Worm (Caenorhabditis elegans) whole organism, late embryonic: ENCODE results near the gene srsx-14.

Source experiments
- C08G9.2 ChIP-seq: sonication (generic microtip); optimal IDR thresholded peaks from 2 replicates; lab custom pipeline; 2016; ENCODE audit warnings: mild to moderate bottlenecking, missing genetic modification characterization, moderate library complexity, missing compliant biosample characterization
- F13H6.1 ChIP-seq: sonication (generic microtip); optimal IDR thresholded peaks from 2 replicates; lab custom pipeline; 2016; ENCODE audit warnings: missing genetic modification characterization, missing compliant biosample characterization
- K02D7.2 ChIP-seq: sonication (generic microtip); optimal IDR thresholded peaks from 2 replicates; lab custom pipeline; 2017; ENCODE audit warnings: mild to moderate bottlenecking, missing genetic modification characterization, missing compliant biosample characterization
- T23F11.4 ChIP-seq: fragments of 200-800 bp; sonication (Bioruptor generic); optimal IDR thresholded peaks from 2 replicates; lab custom pipeline; 2018; ENCODE audit warnings: mild to moderate bottlenecking, missing genetic modification characterization, missing compliant biosample characterization
- ahr-1 ChIP-seq: sonication (generic microtip); optimal IDR thresholded peaks from 2 replicates; lab custom pipeline; 2016; ENCODE audit warnings: missing genetic modification characterization, missing compliant biosample characterization
- ama-1 ChIP-seq: fragments of 150-350 bp; optimal IDR thresholded peaks from 2 replicates; lab custom pipeline; 2014
- ceh-19 ChIP-seq: fragments of 200-800 bp; sonication (Bioruptor generic); optimal IDR thresholded peaks from 2 replicates; lab custom pipeline; 2018; ENCODE audit warnings: mild to moderate bottlenecking, missing genetic modification characterization, missing compliant biosample characterization
- ceh-22 ChIP-seq: sonication (generic microtip); optimal IDR thresholded peaks from 2 replicates; lab custom pipeline; 2017; ENCODE audit warnings: missing biosample characterization, missing genetic modification characterization
- ceh-24 ChIP-seq: sonication (generic microtip); optimal IDR thresholded peaks from 2 replicates; lab custom pipeline; 2016; ENCODE audit warnings: mild to moderate bottlenecking, missing genetic modification characterization, missing compliant biosample characterization
- ceh-30 ChIP-seq: fragments of 150-350 bp; optimal IDR thresholded peaks from 2 replicates; lab custom pipeline; 2014; ENCODE audit warnings: missing biosample characterization, missing genetic modification characterization
- ceh-31 ChIP-seq: sonication (generic microtip); optimal IDR thresholded peaks from 2 replicates; lab custom pipeline; 2016; ENCODE audit warnings: missing genetic modification characterization, missing compliant biosample characterization
- ceh-34 ChIP-seq: sonication (generic microtip); optimal IDR thresholded peaks from 2 replicates; lab custom pipeline; 2016; ENCODE audit warnings: mild to moderate bottlenecking, missing genetic modification characterization, missing compliant biosample characterization
- ceh-45 ChIP-seq: fragments of 200-800 bp; sonication (Bioruptor generic); IDR thresholded peaks from 2 replicates; pipeline ENCODE4 v1.3.6; 2022; ENCODE audit warnings: missing genetic modification reagents, missing genetic modification characterization, missing compliant biosample characterization
- ceh-48 ChIP-seq: sonication (generic microtip); optimal IDR thresholded peaks from 2 replicates; lab custom pipeline; 2016; ENCODE audit warnings: missing genetic modification characterization, inconsistent platforms, missing compliant biosample characterization
- ceh-6 ChIP-seq: fragments of 200-800 bp; sonication (Bioruptor generic); optimal IDR thresholded peaks from 2 replicates; lab custom pipeline; 2018; ENCODE audit warnings: mild to moderate bottlenecking, missing genetic modification characterization, missing compliant biosample characterization
- che-1 ChIP-seq: sonication (generic microtip); optimal IDR thresholded peaks from 2 replicates; lab custom pipeline; 2016; ENCODE audit warnings: mild to moderate bottlenecking, missing genetic modification characterization, missing compliant biosample characterization
- dmd-4 ChIP-seq: sonication (generic microtip); optimal IDR thresholded peaks from 2 replicates; lab custom pipeline; 2016; ENCODE audit warnings: borderline replicate concordance, missing genetic modification characterization, missing compliant biosample characterization
- dve-1 ChIP-seq: sonication (generic microtip); optimal IDR thresholded peaks from 2 replicates; lab custom pipeline; 2017; ENCODE audit warnings: antibody characterized with exemption, mild to moderate bottlenecking, missing genetic modification characterization, missing compliant biosample characterization
- elt-2 ChIP-seq: sonication (generic microtip); optimal IDR thresholded peaks from 2 replicates; lab custom pipeline; 2016; ENCODE audit warnings: missing genetic modification reagents, missing genetic modification characterization, missing compliant biosample characterization
- elt-4 ChIP-seq: sonication (generic microtip); optimal IDR thresholded peaks from 2 replicates; lab custom pipeline; 2016; ENCODE audit warnings: missing genetic modification characterization, missing compliant biosample characterization
- ets-4 ChIP-seq: sonication (generic microtip); optimal IDR thresholded peaks from 2 replicates; lab custom pipeline; 2016; ENCODE audit warnings: missing genetic modification characterization, missing compliant biosample characterization
- fkh-10 ChIP-seq: fragments of 150-350 bp; optimal IDR thresholded peaks from 2 replicates; lab custom pipeline; 2014; ENCODE audit warnings: missing biosample characterization, missing genetic modification reagents, missing genetic modification characterization
- gmeb-2 ChIP-seq: sonication (generic microtip); optimal IDR thresholded peaks from 2 replicates; lab custom pipeline; 2016; ENCODE audit warnings: missing genetic modification characterization, inconsistent platforms, missing compliant biosample characterization
- hlh-13 ChIP-seq: fragments of 200-800 bp; sonication (Bioruptor generic); optimal IDR thresholded peaks from 2 replicates; lab custom pipeline; 2018; ENCODE audit warnings: mild to moderate bottlenecking, missing genetic modification characterization, missing compliant biosample characterization
- hlh-6 ChIP-seq: sonication (generic microtip); optimal IDR thresholded peaks from 2 replicates; lab custom pipeline; 2016; ENCODE audit warnings: missing genotype, missing genetic modification characterization, missing compliant biosample characterization
- lim-6 ChIP-seq: sonication (generic microtip); optimal IDR thresholded peaks from 2 replicates; lab custom pipeline; 2016; ENCODE audit warnings: missing genetic modification characterization, missing compliant biosample characterization
- lin-11 ChIP-seq: fragments of 200-800 bp; sonication (Bioruptor generic); optimal IDR thresholded peaks from 2 replicates; lab custom pipeline; 2018; ENCODE audit warnings: mild to moderate bottlenecking, missing genetic modification characterization, missing compliant biosample characterization
- madf-2 ChIP-seq: sonication (generic microtip); optimal IDR thresholded peaks from 2 replicates; lab custom pipeline; 2017; ENCODE audit warnings: missing genetic modification characterization, missing compliant biosample characterization
- nfya-1 ChIP-seq: sonication (generic microtip); optimal IDR thresholded peaks from 2 replicates; lab custom pipeline; 2017; ENCODE audit warnings: missing genetic modification characterization, mild to moderate bottlenecking, missing compliant biosample characterization, antibody characterized with exemption, moderate library complexity
- nhr-232 ChIP-seq: sonication (generic microtip); optimal IDR thresholded peaks from 2 replicates; lab custom pipeline; 2016; ENCODE audit warnings: missing genetic modification characterization, missing compliant biosample characterization
- npax-4 ChIP-seq: sonication (generic microtip); optimal IDR thresholded peaks from 2 replicates; lab custom pipeline; 2016; ENCODE audit warnings: missing genetic modification characterization, missing compliant biosample characterization
- pqm-1 ChIP-seq: sonication (generic microtip); optimal IDR thresholded peaks from 2 replicates; lab custom pipeline; 2016; ENCODE audit warnings: missing genetic modification characterization, missing compliant biosample characterization
- pros-1 ChIP-seq: fragments of 150-350 bp; optimal IDR thresholded peaks from 2 replicates; lab custom pipeline; 2014; ENCODE audit warnings: missing biosample characterization, missing genetic modification reagents, missing genetic modification characterization
- sdc-2 ChIP-seq: sonication (generic microtip); optimal IDR thresholded peaks from 2 replicates; lab custom pipeline; 2016; ENCODE audit warnings: missing genotype, missing genetic modification characterization, missing compliant biosample characterization
- unc-55 ChIP-seq: sonication (generic microtip); optimal IDR thresholded peaks from 2 replicates; lab custom pipeline; 2017; ENCODE audit warnings: missing biosample characterization, missing genetic modification reagents, missing genetic modification characterization
- unc-86 ChIP-seq: sonication (generic microtip); optimal IDR thresholded peaks from 2 replicates; lab custom pipeline; 2016; ENCODE audit warnings: missing genetic modification characterization, missing compliant biosample characterization
- zip-5 ChIP-seq: sonication (generic microtip); optimal IDR thresholded peaks from 2 replicates; lab custom pipeline; 2016; ENCODE audit warnings: missing genetic modification characterization, missing compliant biosample characterization

srsx-14 gene

DNA sequence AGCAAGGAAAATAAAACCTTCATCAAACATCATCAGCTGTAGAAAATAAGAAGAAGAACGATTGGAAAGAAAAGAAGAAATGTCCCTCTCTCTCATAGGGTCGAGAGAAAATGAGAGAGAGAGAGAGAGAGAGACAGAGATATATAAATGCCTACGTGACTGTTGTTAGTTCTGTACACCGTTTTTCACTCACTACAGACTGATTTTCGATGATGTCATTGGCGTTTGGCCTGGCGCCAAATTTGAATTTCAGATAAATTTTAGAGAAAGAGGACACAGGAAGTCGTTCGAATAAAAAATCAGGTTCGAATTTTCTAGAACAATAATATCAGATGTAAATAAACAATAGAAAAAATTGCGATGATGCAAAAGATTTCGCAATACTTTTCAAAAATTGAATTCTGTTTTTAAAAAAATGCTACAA lies 29.0 kb upstream of the srsx-14 start:
- TF ChIP-seq unc-55 (GFP tag; lab: Kevin White, UChicago) (peak; percentile 33), ahr-1 (tag; lab: Kevin White, UChicago) (no peak), ceh-30 (tag; lab: Kevin White, UChicago) (peak; percentile 57), C08G9.2 (tag; lab: Kevin White, UChicago) (no peak), dve-1 (tag; lab: Kevin White, UChicago) (peak; percentile 60), nfya-1 (tag; lab: Kevin White, UChicago) (peak; percentile 22)

DNA sequence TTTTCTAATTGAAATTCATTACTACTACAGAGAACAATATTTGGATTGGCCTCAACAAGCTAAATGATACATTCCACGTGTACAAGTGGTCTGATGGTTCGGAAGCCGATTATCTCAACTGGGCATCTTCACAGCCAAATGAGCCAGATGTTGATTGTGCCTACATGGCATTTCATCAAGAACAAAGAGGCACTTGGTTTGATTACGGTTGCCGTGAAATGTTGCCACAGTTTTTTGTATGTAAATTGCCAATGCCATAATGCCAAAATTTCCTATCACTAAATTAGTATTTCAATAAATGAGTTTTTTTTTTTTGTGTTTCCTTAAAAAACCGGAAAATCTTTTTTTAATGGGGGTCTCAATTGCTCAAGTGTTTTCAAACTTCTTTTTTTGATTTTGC lies 27.7 kb upstream of the srsx-14 start:
- TF ChIP-seq lin-11 (tag; lab: Kevin White, UChicago): no peak
- TF ChIP-seq dmd-4 (tag; lab: Kevin White, UChicago): no peak
- TF ChIP-seq zip-5: no peak
- TF ChIP-seq unc-86: no peak
- no peak for TF ChIP-seq ama-1 (lab: Kevin White, UChicago)
- TF ChIP-seq gmeb-2: no peak
- no peak for TF ChIP-seq C08G9.2 (tag; lab: Kevin White, UChicago)
- TF ChIP-seq elt-2: no peak
- no peak for TF ChIP-seq pros-1 (tag; lab: Kevin White, UChicago)
- no peak for TF ChIP-seq ceh-19
- TF ChIP-seq npax-4 (tag; lab: Kevin White, UChicago): no peak
- TF ChIP-seq hlh-13 (GFP tag; lab: Kevin White, UChicago): no peak
- TF ChIP-seq sdc-2 (tag; lab: Kevin White, UChicago): no peak

ce11 chrIV:5654203-5654602 lies 27.2 kb upstream of the srsx-14 start:
- TF ChIP-seq elt-2: peak; percentile 57
- TF ChIP-seq ceh-24 (tag; lab: Kevin White, UChicago): no peak

- no peak for TF ChIP-seq pqm-1
- TF ChIP-seq lim-6 (tag; lab: Kevin White, UChicago): no peak
- no peak for TF ChIP-seq elt-4 (tag; lab: Kevin White, UChicago)
- no peak for TF ChIP-seq hlh-6 (tag; lab: Kevin White, UChicago)
- no peak for TF ChIP-seq F13H6.1
- TF ChIP-seq, all 69 proteins: peak for 0
Observed at ce11 chrIV:5653649-5654048, 26.7 kb upstream of the srsx-14 start, which contains the start of gene clec-178. Gene clec-178, plus strand, starts transcription at chrIV:5653949.

- peak; percentile 7 for TF ChIP-seq dve-1 (tag; lab: Kevin White, UChicago)
- no peak for TF ChIP-seq ceh-48 (tag; lab: Kevin White, UChicago)
- TF ChIP-seq fkh-10: no peak
- peak; percentile 71 for TF ChIP-seq elt-2
- no peak for TF ChIP-seq ceh-6 (GFP tag; lab: Kevin White, UChicago)
- no peak for TF ChIP-seq ceh-45 (GFP tag; lab: Robert Waterston, UW)
- no peak for TF ChIP-seq C08G9.2 (tag; lab: Kevin White, UChicago)
- TF ChIP-seq ahr-1 (tag; lab: Kevin White, UChicago): no peak
- TF ChIP-seq ceh-22 (tag; lab: Kevin White, UChicago): no peak
- TF ChIP-seq, all 69 proteins: peak for 2
Observed at ce11 chrIV:5652811-5653483, 26.0 kb upstream of the srsx-14 start.

DNA sequence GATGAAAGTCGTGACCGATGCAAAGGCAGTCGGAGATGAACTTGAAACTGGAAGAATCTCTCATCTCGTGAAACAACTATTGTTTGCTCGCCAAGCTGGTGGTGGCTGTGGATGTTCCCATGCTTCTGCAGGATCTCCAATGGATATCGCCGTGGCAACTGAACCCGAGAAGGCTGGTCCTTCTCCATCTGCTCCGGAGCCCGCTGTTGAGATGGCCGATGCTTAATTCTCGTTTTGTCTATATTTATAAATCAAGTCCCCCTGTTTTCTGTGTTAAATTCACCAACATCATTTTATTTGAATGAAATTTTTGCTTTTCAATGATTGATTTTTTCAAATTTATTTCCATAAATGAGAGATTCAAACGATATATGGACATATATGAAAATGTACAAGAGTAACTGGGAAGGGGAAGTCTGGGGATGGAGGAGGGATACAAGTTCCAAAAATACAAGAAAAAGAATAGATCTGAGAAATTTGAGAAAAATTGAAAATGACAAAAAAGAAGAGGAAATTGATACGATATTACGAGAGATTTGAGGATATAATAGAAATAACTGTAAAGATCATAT lies 23.9 kb upstream of the srsx-14 start:
- TF ChIP-seq ceh-34 (tag; lab: Kevin White, UChicago): no peak
- no peak for TF ChIP-seq ets-4 (tag; lab: Kevin White, UChicago)
- TF ChIP-seq fkh-10: no peak
- no peak for TF ChIP-seq ceh-22 (tag; lab: Kevin White, UChicago)
- no peak for TF ChIP-seq dve-1 (tag; lab: Kevin White, UChicago)
- TF ChIP-seq che-1 (tag; lab: Kevin White, UChicago): no peak
- no peak for TF ChIP-seq ceh-31 (tag; lab: Kevin White, UChicago)
- no peak for TF ChIP-seq pros-1 (tag; lab: Kevin White, UChicago)
- TF ChIP-seq F13H6.1: no peak
- TF ChIP-seq madf-2 (tag; lab: Kevin White, UChicago): no peak
- no peak for TF ChIP-seq K02D7.2 (tag; lab: Kevin White, UChicago)
- TF ChIP-seq T23F11.4 (GFP tag; lab: Kevin White, UChicago): no peak
- no peak for TF ChIP-seq nhr-232 (tag; lab: Kevin White, UChicago)
- TF ChIP-seq elt-2: no peak
